ENCODE assay signal across 1 fruit fly cellular context in genomic region chr3R:10032951-10033720, dm6.
TF ChIP-seq lines count a peak whose summit lies in the region.

No protein-coding gene starts in this region.

TF ChIP-seq in whole organism, embryonic, 481 proteins besides CTCF, POLR2A, EP300 and RAD21 (continued from another document):
- peak; percentile 24 for TF ChIP-seq CG7839 (tag; optimal IDR thresholded peaks at IDR 0.05; lab: Kevin White, UChicago)
- peak; percentile 13 for TF ChIP-seq CG17385 (GFP tag; optimal IDR thresholded peaks at IDR 0.05; lab: Kevin White, UChicago)
- TF ChIP-seq Ets65A (GFP tag; lab: Kevin White, UChicago): peak; percentile 80
- peak; percentile 53 for TF ChIP-seq scrt (GFP tag; optimal IDR thresholded peaks at IDR 0.05; lab: Kevin White, UChicago)
- peak; percentile 35 for TF ChIP-seq gem (tag; optimal IDR thresholded peaks at IDR 0.05; lab: Kevin White, UChicago)
- peak; percentile 17 for TF ChIP-seq Oli (tag; optimal IDR thresholded peaks at IDR 0.05; lab: Kevin White, UChicago)
- TF ChIP-seq CG7745 (tag; optimal IDR thresholded peaks at IDR 0.05; lab: Kevin White, UChicago): no peak
- TF ChIP-seq dysf (GFP tag; IDR thresholded peaks at IDR 0.05; lab: Robert Waterston, UW): peak; percentile 44; the same call in 1 of the 3 replicates
- TF ChIP-seq Sox102F (GFP tag; optimal IDR thresholded peaks at IDR 0.05; lab: Kevin White, UChicago): peak; percentile 54
- no peak for TF ChIP-seq her (GFP tag; optimal IDR thresholded peaks at IDR 0.05; lab: Kevin White, UChicago)
- TF ChIP-seq CG1603 (tag; optimal IDR thresholded peaks at IDR 0.05; lab: Kevin White, UChicago): peak; percentile 30
- TF ChIP-seq CG18599 (GFP tag; optimal IDR thresholded peaks at IDR 0.05; lab: Kevin White, UChicago): peak; percentile 22
- no peak for TF ChIP-seq CG14965 (GFP tag; optimal IDR thresholded peaks at IDR 0.05; lab: Kevin White, UChicago; ENCODE audit: borderline replicate concordance)
- TF ChIP-seq Hr51 (GFP tag; optimal IDR thresholded peaks at IDR 0.05; lab: Kevin White, UChicago): peak in 1 of 2 experiments; percentile 47
- TF ChIP-seq unpg (GFP tag; optimal IDR thresholded peaks at IDR 0.05; lab: Kevin White, UChicago): peak; percentile 30
- TF ChIP-seq CG7556 (GFP tag; optimal IDR thresholded peaks at IDR 0.05; lab: Kevin White, UChicago): peak; percentile 13
- TF ChIP-seq chinmo (GFP tag; IDR thresholded peaks at IDR 0.05; lab: Robert Waterston, UW; ENCODE audit: partially characterized antibody): 0 out of 4 replicates have a peak, but pooled peaks have one; percentile 56
- no peak for TF ChIP-seq prd (optimal IDR thresholded peaks at IDR 0.05; lab: Kevin White, UChicago)
- TF ChIP-seq prd (GFP tag; IDR thresholded peaks at IDR 0.05; lab: Robert Waterston, UW): peak; percentile 25; the same call in 1 of the 3 replicates
- peak; percentile 90 for TF ChIP-seq onecut (GFP tag; IDR thresholded peaks at IDR 0.05; lab: Robert Waterston, UW)
- TF ChIP-seq emc (GFP tag; optimal IDR thresholded peaks at IDR 0.05; lab: Kevin White, UChicago): no peak
- TF ChIP-seq CG4424 (GFP tag; optimal IDR thresholded peaks at IDR 0.05; lab: Kevin White, UChicago): peak; percentile 25
- peak; percentile 20 for TF ChIP-seq dmrt99B (tag; optimal IDR thresholded peaks at IDR 0.05; lab: Kevin White, UChicago)
TF ChIP-seq in whole organism, embryonic: peak in this region for 52.
